Fruit fly (Drosophila melanogaster) whole organism, adult: ENCODE measurements around the gene CG31678.

Experiments
- CG11617 ChIP-seq: fragments of 200-800 bp; sonication (Bioruptor generic); optimal IDR thresholded peaks from 2 replicates; lab custom pipeline; 2017; ENCODE audit warnings: mild to moderate bottlenecking, missing biosample characterization, missing genetic modification reagents, missing genetic modification characterization
- CG12768 ChIP-seq: fragments of 200-800 bp; sonication (Bioruptor generic); optimal IDR thresholded peaks from 2 replicates; lab custom pipeline; 2017; ENCODE audit warnings: missing biosample characterization, missing genetic modification characterization, mild to moderate bottlenecking, moderate library complexity, missing genetic modification reagents
- CG14711 ChIP-seq: fragments of 200-800 bp; sonication (Bioruptor generic); optimal IDR thresholded peaks from 2 replicates; lab custom pipeline; 2018; ENCODE audit warnings: missing biosample characterization, mild to moderate bottlenecking, missing genetic modification characterization, moderate library complexity
- CG1620 ChIP-seq: fragments of 200-800 bp; sonication (Bioruptor generic); optimal IDR thresholded peaks from 2 replicates; lab custom pipeline; 2016; ENCODE audit warnings: missing biosample characterization, missing genetic modification characterization
- CG33017 ChIP-seq: fragments of 200-800 bp; sonication (Bioruptor generic); optimal IDR thresholded peaks from 2 replicates; lab custom pipeline; 2018; ENCODE audit warnings: missing biosample characterization, mild to moderate bottlenecking, missing genetic modification characterization, moderate library complexity
- CG5204 ChIP-seq: fragments of 200-800 bp; sonication (Bioruptor generic); optimal IDR thresholded peaks from 2 replicates; lab custom pipeline; 2016; ENCODE audit warnings: missing biosample characterization, missing genetic modification characterization
- CG7045 ChIP-seq: fragments of 200-800 bp; sonication (Bioruptor generic); optimal IDR thresholded peaks from 2 replicates; lab custom pipeline; 2017; ENCODE audit warnings: missing biosample characterization, mild to moderate bottlenecking, missing genetic modification characterization
- CG7101 ChIP-seq: fragments of 200-800 bp; sonication (Bioruptor generic); optimal IDR thresholded peaks from 2 replicates; lab custom pipeline; 2018; ENCODE audit warnings: missing biosample characterization, mild to moderate bottlenecking, missing genetic modification characterization, moderate library complexity
- Clk ChIP-seq: fragments of 200-800 bp; sonication (Bioruptor generic); optimal IDR thresholded peaks from 2 replicates; lab custom pipeline; 2017; ENCODE audit warnings: missing biosample characterization, missing genetic modification characterization
- Crg-1 ChIP-seq: fragments of 200-800 bp; sonication (Bioruptor generic); optimal IDR thresholded peaks from 2 replicates; lab custom pipeline; 2016; ENCODE audit warnings: missing biosample characterization, missing genetic modification characterization
- Hr96 ChIP-seq: fragments of 200-800 bp; sonication (Bioruptor generic); optimal IDR thresholded peaks from 2 replicates; lab custom pipeline; 2016; ENCODE audit warnings: missing biosample characterization, missing genetic modification characterization
- Mnt ChIP-seq: fragments of 200-800 bp; sonication (Bioruptor generic); optimal IDR thresholded peaks from 2 replicates; lab custom pipeline; 2016; ENCODE audit warnings: missing biosample characterization, mild to moderate bottlenecking, missing genetic modification characterization
- bab1 ChIP-seq: fragments of 200-800 bp; sonication (Bioruptor generic); optimal IDR thresholded peaks from 3 replicates; lab custom pipeline; 2019; ENCODE audit warnings: missing biosample characterization, mild to moderate bottlenecking, missing genetic modification characterization, moderate library complexity
- cic ChIP-seq: fragments of 200-800 bp; sonication (Bioruptor generic); optimal IDR thresholded peaks from 2 replicates; lab custom pipeline; 2017; ENCODE audit warnings: missing biosample characterization, mild to moderate bottlenecking, missing genetic modification characterization, moderate library complexity
- cnc ChIP-seq, 2 experiments: fragments of >200 bp; optimal IDR thresholded peaks; 2 replicates each; lab custom pipeline; 2017
- kay ChIP-seq: fragments of 200-800 bp; sonication (Bioruptor generic); peaks from one replicate; lab custom pipeline; 2016; ENCODE audit warnings: missing biosample characterization, missing genetic modification characterization, borderline replicate concordance
- ovo ChIP-seq: fragments of 200-800 bp; sonication (Bioruptor generic); optimal IDR thresholded peaks from 2 replicates; lab custom pipeline; 2016; ENCODE audit warnings: missing biosample characterization, missing genetic modification characterization
- pad ChIP-seq: fragments of 200-800 bp; sonication (Bioruptor generic); optimal IDR thresholded peaks from 3 replicates; lab custom pipeline; 2017; ENCODE audit warnings: missing biosample characterization, missing genetic modification characterization, mild to moderate bottlenecking, moderate library complexity, missing genetic modification reagents
- tj ChIP-seq: fragments of 200-800 bp; sonication (Bioruptor generic); optimal IDR thresholded peaks from 3 replicates; lab custom pipeline; 2017; ENCODE audit warnings: missing biosample characterization, mild to moderate bottlenecking, missing genetic modification characterization, moderate library complexity
- toe ChIP-seq: fragments of 200-800 bp; sonication (Bioruptor generic); optimal IDR thresholded peaks from 2 replicates; lab custom pipeline; 2016; ENCODE audit warnings: missing biosample characterization, missing genetic modification characterization

The CG31678 gene

dm6 chr2L:20649891-20650290, 25.9 kb downstream of the CG31678 start, which contains the start of gene CG2611:
Gene CG2611, plus strand, starts transcription at chr2L:20650189.
- TF ChIP-seq kay (no peak), Clk (no peak), CG11617 (peak; percentile 55), CG5204 (GFP tag; lab: Kevin White, UChicago) (no peak), bab1 (GFP tag; lab: Kevin White, UChicago) (peak; percentile 28), CG7045 (GFP tag; lab: Kevin White, UChicago) (no peak), CG1620 (GFP tag; lab: Kevin White, UChicago) (peak; percentile 33), CG12768 (GFP tag; lab: Kevin White, UChicago) (no peak), ovo (GFP tag; lab: Kevin White, UChicago) (no peak), Hr96 (GFP tag; lab: Kevin White, UChicago) (no peak), pad (GFP tag; lab: Kevin White, UChicago) (no peak), tj (no peak), CG14711 (tag; lab: Kevin White, UChicago) (no peak), CG7101 (peak; percentile 45), CG33017 (tag; lab: Kevin White, UChicago) (no peak), Mnt (GFP tag; lab: Kevin White, UChicago) (peak; percentile 18), cic (GFP tag; lab: Kevin White, UChicago) (no peak), Crg-1 (peak; percentile 42), cnc (optimal IDR thresholded peaks at IDR 0.05; lab: Kevin White, UChicago) (no peak), toe (GFP tag; lab: Kevin White, UChicago) (peak; percentile 41)

dm6 chr2L:20648612-20649011, 27.1 kb downstream of the CG31678 start, which contains the start of gene CG18810:
Gene CG18810, plus strand, starts transcription at chr2L:20648912.
- TF ChIP-seq CG7101 (no peak), tj (no peak), CG5204 (GFP tag; lab: Kevin White, UChicago) (no peak), CG11617 (no peak), pad (GFP tag; lab: Kevin White, UChicago) (no peak), kay (no peak), cnc (optimal IDR thresholded peaks at IDR 0.05; lab: Kevin White, UChicago) (no peak), CG7045 (GFP tag; lab: Kevin White, UChicago) (no peak), CG33017 (tag; lab: Kevin White, UChicago) (no peak), Clk (no peak), CG12768 (GFP tag; lab: Kevin White, UChicago) (no peak), Mnt (GFP tag; lab: Kevin White, UChicago) (no peak), cic (GFP tag; lab: Kevin White, UChicago) (no peak), CG14711 (tag; lab: Kevin White, UChicago) (no peak), Crg-1 (no peak), ovo (GFP tag; lab: Kevin White, UChicago) (no peak), Hr96 (GFP tag; lab: Kevin White, UChicago) (no peak), CG1620 (GFP tag; lab: Kevin White, UChicago) (no peak), toe (GFP tag; lab: Kevin White, UChicago) (no peak), bab1 (GFP tag; lab: Kevin White, UChicago) (no peak)

dm6 chr2L:20647240-20647908, 28.4 kb downstream of the CG31678 start:
- peak; percentile 22 for TF ChIP-seq Crg-1
- TF ChIP-seq CG12768 (GFP tag; lab: Kevin White, UChicago), result no peak
- TF ChIP-seq CG33017 (tag; lab: Kevin White, UChicago), result no peak
- TF ChIP-seq CG7101, result peak; percentile 1
- no peak for TF ChIP-seq tj
- TF ChIP-seq Clk, result no peak
- TF ChIP-seq CG1620 (GFP tag; lab: Kevin White, UChicago), result peak; percentile 3
- no peak for TF ChIP-seq CG5204 (GFP tag; lab: Kevin White, UChicago)
- TF ChIP-seq cnc (optimal IDR thresholded peaks at IDR 0.05; lab: Kevin White, UChicago), result no peak
- no peak for TF ChIP-seq cic (GFP tag; lab: Kevin White, UChicago)
- no peak for TF ChIP-seq bab1 (GFP tag; lab: Kevin White, UChicago)
- TF ChIP-seq ovo (GFP tag; lab: Kevin White, UChicago), result no peak
- TF ChIP-seq pad (GFP tag; lab: Kevin White, UChicago), result no peak
- TF ChIP-seq Mnt (GFP tag; lab: Kevin White, UChicago), result peak; percentile 97
- TF ChIP-seq CG7045 (GFP tag; lab: Kevin White, UChicago), result no peak
- no peak for TF ChIP-seq Hr96 (GFP tag; lab: Kevin White, UChicago)
- peak; percentile 22 for TF ChIP-seq CG14711 (tag; lab: Kevin White, UChicago)
- TF ChIP-seq kay, result peak; percentile 92
- TF ChIP-seq CG11617, result peak; percentile 15
- peak; percentile 25 for TF ChIP-seq toe (GFP tag; lab: Kevin White, UChicago)

- TF ChIP-seq pad (GFP tag; lab: Kevin White, UChicago) (peak; percentile 72), Clk (peak; percentile 23), CG14711 (tag; lab: Kevin White, UChicago) (peak; percentile 86), Mnt (GFP tag; lab: Kevin White, UChicago) (peak; percentile 72), CG11617 (peak; percentile 92), cnc (optimal IDR thresholded peaks at IDR 0.05; lab: Kevin White, UChicago) (no peak), toe (GFP tag; lab: Kevin White, UChicago) (peak; percentile 74), CG12768 (GFP tag; lab: Kevin White, UChicago) (peak; percentile 89), Crg-1 (peak; percentile 73), CG33017 (tag; lab: Kevin White, UChicago) (peak; percentile 91), Hr96 (GFP tag; lab: Kevin White, UChicago) (peak; percentile 71), CG7101 (peak; percentile 91), cic (GFP tag; lab: Kevin White, UChicago) (peak; percentile 42), bab1 (GFP tag; lab: Kevin White, UChicago) (peak; percentile 89), tj (peak; percentile 58), CG1620 (GFP tag; lab: Kevin White, UChicago) (peak; percentile 76), ovo (GFP tag; lab: Kevin White, UChicago) (peak; percentile 40), CG5204 (GFP tag; lab: Kevin White, UChicago) (no peak), CG7045 (GFP tag; lab: Kevin White, UChicago) (peak; percentile 92), kay (peak; percentile 90)
Measured at dm6 chr2L:20645394-20645869, 30.3 kb downstream of the CG31678 start, which contains the start of the genes phr6-4 and CG2608. Gene phr6-4, minus strand, starts transcription at chr2L:20645791. Gene CG2608, plus strand, starts transcription at chr2L:20645822.
